Worm (Caenorhabditis elegans) whole organism, midembryonic: ENCODE results near the gene str-118.

Experiments used
- cog-1 ChIP-seq: sonication (generic microtip); optimal IDR thresholded peaks from 2 replicates; lab custom pipeline; 2016; ENCODE audit warnings: missing genetic modification characterization, missing compliant biosample characterization
- flt-1 ChIP-seq: fragments of 200-800 bp; sonication (Bioruptor generic); IDR thresholded peaks from 2 replicates; pipeline ENCODE4 v1.3.6; 2022; ENCODE audit warnings: missing genetic modification characterization, missing compliant biosample characterization
- med-1 ChIP-seq: sonication (generic microtip); optimal IDR thresholded peaks from 2 replicates; lab custom pipeline; 2017; ENCODE audit warnings: missing genetic modification characterization, mild to moderate bottlenecking, missing compliant biosample characterization, antibody characterized with exemption, missing genetic modification reagents; ENCODE audit not compliant: insufficient read depth
- tab-1 ChIP-seq: fragments of 200-800 bp; sonication (Bioruptor generic); IDR thresholded peaks from 2 replicates; pipeline ENCODE4 v1.3.6; 2022; ENCODE audit warnings: missing genetic modification characterization, missing compliant biosample characterization
- ztf-23 ChIP-seq: fragments of 200-800 bp; sonication (Bioruptor generic); IDR thresholded peaks from 2 replicates; pipeline ENCODE4 v1.3.6; 2022; ENCODE audit warnings: missing genetic modification reagents, missing genetic modification characterization, missing compliant biosample characterization
- ztf-29 ChIP-seq: fragments of 200-800 bp; sonication (Bioruptor generic); IDR thresholded peaks from 2 replicates; pipeline ENCODE4 v1.3.6; 2022; ENCODE audit warnings: missing genetic modification reagents, missing genetic modification characterization, missing compliant biosample characterization

- no peak for TF ChIP-seq ztf-29 (GFP tag; lab: Robert Waterston, UW)
- TF ChIP-seq med-1 (GFP tag; lab: Kevin White, UChicago): no peak
- no peak for TF ChIP-seq flt-1
- TF ChIP-seq ztf-23 (GFP tag; lab: Robert Waterston, UW): no peak
- TF ChIP-seq cog-1 (tag; lab: Kevin White, UChicago): no peak
- no peak for TF ChIP-seq tab-1 (GFP tag; lab: Robert Waterston, UW)
These were observed 42.4 kb downstream of the str-118 start, which contains the start of gene srd-49 for ce11 chrV:10094374-10094773.
